Fruit fly (Drosophila melanogaster): ENCODE measurements around the gene Flad2.

- no peak for TF ChIP-seq CTCF (optimal IDR thresholded peaks at IDR 0.05)
- no peak for TF ChIP-seq CG8478 (optimal IDR thresholded peaks at IDR 0.05)
These were observed at the start of gene Flad2 for dm6 chr2L:13412219-13412618.

Measured in S2 (cell line).